Worm (Caenorhabditis elegans) whole organism, L1 larva: Measurements from ENCODE around the gene Y53F4B.21.

Experiments
- C34B4.2 ChIP-seq: sonication (generic microtip); optimal IDR thresholded peaks from 2 replicates; lab custom pipeline; 2017; ENCODE audit warnings: mild to moderate bottlenecking, missing genetic modification characterization, missing compliant biosample characterization
- blmp-1 ChIP-seq: fragments of 150-350 bp; optimal IDR thresholded peaks from 2 replicates; lab custom pipeline; 2014; ENCODE audit warnings: missing biosample characterization, missing genetic modification characterization
- dsc-1 ChIP-seq: sonication (generic microtip); optimal IDR thresholded peaks from 2 replicates; lab custom pipeline; 2016; ENCODE audit warnings: mild to moderate bottlenecking, missing genetic modification characterization, missing compliant biosample characterization
- fos-1 ChIP-seq: fragments of 150-350 bp; optimal IDR thresholded peaks from 2 replicates; lab custom pipeline; 2014; ENCODE audit warnings: missing biosample characterization, missing genetic modification characterization
- irx-1 ChIP-seq: sonication (generic microtip); optimal IDR thresholded peaks from 2 replicates; lab custom pipeline; 2016; ENCODE audit warnings: missing genetic modification characterization, missing compliant biosample characterization
- nhr-237 ChIP-seq: fragments of 150-350 bp; optimal IDR thresholded peaks from 2 replicates; lab custom pipeline; 2014; ENCODE audit warnings: missing biosample characterization, missing genetic modification characterization
- unc-130 ChIP-seq: fragments of 150-350 bp; optimal IDR thresholded peaks from 2 replicates; lab custom pipeline; 2017; ENCODE audit warnings: missing biosample characterization, missing genetic modification characterization, inconsistent platforms
- vab-15 ChIP-seq: sonication (generic microtip); optimal IDR thresholded peaks from 2 replicates; lab custom pipeline; 2017; ENCODE audit warnings: missing genotype, mild to moderate bottlenecking, missing genetic modification characterization, missing compliant biosample characterization
- xbp-1 ChIP-seq: sonication (generic microtip); optimal IDR thresholded peaks from 2 replicates; lab custom pipeline; 2016; ENCODE audit warnings: missing genetic modification characterization, missing compliant biosample characterization

DNA sequence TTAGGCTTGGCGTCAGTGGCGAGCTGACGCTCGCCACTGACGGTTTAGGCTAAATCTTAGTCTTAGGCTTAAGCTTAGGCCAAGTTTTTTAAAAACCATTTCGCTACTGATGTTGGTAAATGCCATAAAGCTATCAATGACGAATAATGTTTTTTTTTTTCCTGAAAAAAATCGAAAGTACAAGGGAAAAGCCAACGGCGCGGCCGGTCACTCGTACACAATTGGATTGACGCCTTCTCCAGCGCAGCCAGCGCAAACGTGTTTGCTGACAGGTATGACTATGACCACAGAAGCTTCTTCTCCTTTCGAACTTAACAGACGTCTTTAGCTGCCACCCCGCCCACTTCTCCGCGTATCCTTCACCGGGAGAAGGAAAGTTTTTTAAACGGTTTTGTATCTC, 55.6 kb downstream of the Y53F4B.21 start, which contains the start of gene Y53F4B.27:
- TF ChIP-seq blmp-1 (tag; lab: Kevin White, UChicago) (peak; percentile 63), nhr-237 (tag; lab: Kevin White, UChicago) (no peak), unc-130 (tag; lab: Kevin White, UChicago) (no peak), irx-1 (tag; lab: Kevin White, UChicago) (no peak), dsc-1 (no peak), C34B4.2 (tag; lab: Kevin White, UChicago) (no peak), xbp-1 (tag; lab: Kevin White, UChicago) (no peak), vab-15 (tag; lab: Kevin White, UChicago) (no peak), fos-1 (no peak)
